Fruit fly (Drosophila melanogaster) whole organism, embryonic: ENCODE measurements around the gene Nup43.

ENCODE experiments used
- Abd-B ChIP-seq: fragments of 200-800 bp; sonication (Bioruptor generic); optimal IDR thresholded peaks from 2 replicates; lab custom pipeline; 2018; ENCODE audit warnings: missing biosample characterization, mild to moderate bottlenecking, missing genetic modification characterization, moderate library complexity
- Antp ChIP-seq: fragments of 200-800 bp; sonication (Bioruptor generic); optimal IDR thresholded peaks from 3 replicates; lab custom pipeline; 2016; ENCODE audit warnings: missing biosample characterization, missing genetic modification characterization
- Atf3 ChIP-seq: fragments of 200-800 bp; sonication (Bioruptor generic); optimal IDR thresholded peaks from 3 replicates; lab custom pipeline; 2016; ENCODE audit warnings: missing biosample characterization, missing genetic modification characterization
- BEAF-32 ChIP-seq: fragments of 200-800 bp; sonication (Bioruptor generic); optimal IDR thresholded peaks from 3 replicates; lab custom pipeline; 2017; ENCODE audit warnings: missing biosample characterization, missing genetic modification characterization, mild to moderate bottlenecking, moderate library complexity, missing genetic modification reagents
- CG10366 ChIP-seq: fragments of 200-800 bp; sonication (Bioruptor generic); IDR thresholded peaks from 2 replicates; pipeline ENCODE4 v1.3.6; 2022; ENCODE audit warnings: missing biosample characterization, missing genetic modification characterization
- CG3163 ChIP-seq: fragments of 200-800 bp; sonication (Bioruptor generic); optimal IDR thresholded peaks from 3 replicates; lab custom pipeline; 2016; ENCODE audit warnings: missing biosample characterization, missing genetic modification characterization
- CG33213 ChIP-seq: fragments of 200-800 bp; sonication (Bioruptor generic); optimal IDR thresholded peaks from 3 replicates; lab custom pipeline; 2016; ENCODE audit warnings: missing biosample characterization, missing genetic modification characterization
- CG3847 ChIP-seq: fragments of 200-800 bp; sonication (Bioruptor generic); IDR thresholded peaks from 2 replicates; pipeline ENCODE4 v1.3.6; 2022; ENCODE audit warnings: missing biosample characterization, missing genetic modification characterization
- CG4730 ChIP-seq: fragments of 200-800 bp; sonication (Bioruptor generic); IDR thresholded peaks from 2 replicates; pipeline ENCODE4 v1.3.6; 2022; ENCODE audit warnings: missing biosample characterization, missing genetic modification characterization
- CG6813 ChIP-seq: fragments of 200-800 bp; sonication (Bioruptor generic); optimal IDR thresholded peaks from 2 replicates; lab custom pipeline; 2017; ENCODE audit warnings: missing biosample characterization, missing genetic modification characterization, mild to moderate bottlenecking, moderate library complexity, missing genetic modification reagents
- CG7357 ChIP-seq: fragments of 200-800 bp; sonication (Bioruptor generic); IDR thresholded peaks from 3 replicates; pipeline ENCODE4 v1.3.6; 2022; ENCODE audit warnings: missing biosample characterization, missing genetic modification characterization
- CG7963 ChIP-seq: fragments of 200-800 bp; sonication (Bioruptor generic); IDR thresholded peaks from 3 replicates; pipeline ENCODE4 v1.3.6; 2022; ENCODE audit warnings: missing biosample characterization, missing genetic modification characterization; ENCODE audit not compliant: partially characterized antibody
- CG8290 ChIP-seq, 3 experiments: fragments of 200-800 bp; sonication (Bioruptor generic); optimal IDR thresholded peaks; 2 replicates each; lab custom pipeline; 2016 to 2019; ENCODE audit warnings: missing biosample characterization in 3 of 3, missing genetic modification characterization in 3 of 3, mild to moderate bottlenecking in 2 of 3, moderate library complexity in 1 of 3
- Dll ChIP-seq: fragments of 200-800 bp; sonication (Bioruptor generic); IDR thresholded peaks from 4 replicates; pipeline ENCODE4 v1.3.6; 2022; ENCODE audit warnings: missing biosample characterization, missing genetic modification characterization; ENCODE audit not compliant: partially characterized antibody
- Dp ChIP-seq: fragments of 200-800 bp; sonication (Bioruptor generic); optimal IDR thresholded peaks from 2 replicates; lab custom pipeline; 2018; ENCODE audit warnings: missing biosample characterization, mild to moderate bottlenecking, missing genetic modification characterization, moderate library complexity
- Ets65A ChIP-seq: fragments of 200-800 bp; sonication (Bioruptor generic); peaks from one replicate; lab custom pipeline; 2016; ENCODE audit warnings: missing biosample characterization, missing genetic modification characterization
- MBD-R2 ChIP-seq: fragments of 200-800 bp; sonication (Bioruptor generic); IDR thresholded peaks from 2 replicates; pipeline ENCODE4 v1.3.6; 2022; ENCODE audit warnings: missing biosample characterization, missing genetic modification characterization
- MESR4 ChIP-seq: fragments of 200-800 bp; sonication (Bioruptor generic); optimal IDR thresholded peaks from 2 replicates; lab custom pipeline; 2018; ENCODE audit warnings: missing biosample characterization, mild to moderate bottlenecking, missing genetic modification characterization, moderate library complexity
- NFAT ChIP-seq: fragments of 200-800 bp; sonication (Bioruptor generic); IDR thresholded peaks from 2 replicates; pipeline ENCODE4 v1.3.6; 2022; ENCODE audit warnings: missing biosample characterization, missing genetic modification characterization
- NK7.1 ChIP-seq: fragments of 200-800 bp; sonication (Bioruptor generic); optimal IDR thresholded peaks from 3 replicates; lab custom pipeline; 2016; ENCODE audit warnings: missing biosample characterization, missing genetic modification characterization
- Pdp1 ChIP-seq, 2 experiments: fragments of 200-800 bp; sonication (Bioruptor generic); optimal IDR thresholded peaks; 3 replicates each; lab custom pipeline; 2016; ENCODE audit warnings: missing biosample characterization in 2 of 2, missing genetic modification characterization in 2 of 2, mild to moderate bottlenecking in 1 of 2, moderate library complexity in 1 of 2
- amos ChIP-seq: fragments of 200-800 bp; sonication (Bioruptor generic); IDR thresholded peaks from 2 replicates; pipeline ENCODE4 v1.3.6; 2022; ENCODE audit warnings: missing biosample characterization, missing genetic modification characterization; ENCODE audit not compliant: partially characterized antibody
- ato ChIP-seq: fragments of 200-800 bp; sonication (Bioruptor generic); IDR thresholded peaks from 2 replicates; pipeline ENCODE4 v1.3.6; 2022; ENCODE audit warnings: missing biosample characterization, missing genetic modification characterization; ENCODE audit not compliant: partially characterized antibody
- chif ChIP-seq, 2 experiments: fragments of 200-800 bp; sonication (Bioruptor generic); optimal IDR thresholded peaks; 3 replicates each; lab custom pipeline; 2016; ENCODE audit warnings: missing biosample characterization in 2 of 2, missing genetic modification characterization in 2 of 2
- chinmo ChIP-seq: fragments of 200-800 bp; sonication (Bioruptor generic); IDR thresholded peaks from 4 replicates; pipeline ENCODE4 v1.3.6; 2022; ENCODE audit warnings: missing biosample characterization, missing genetic modification characterization; ENCODE audit not compliant: partially characterized antibody
- dysf ChIP-seq: fragments of 200-800 bp; sonication (Bioruptor generic); IDR thresholded peaks from 3 replicates; pipeline ENCODE4 v1.3.6; 2022; ENCODE audit warnings: missing biosample characterization, missing genetic modification characterization
- exex ChIP-seq: fragments of 200-800 bp; sonication (Bioruptor generic); optimal IDR thresholded peaks from 4 replicates; lab custom pipeline; 2018; ENCODE audit warnings: missing biosample characterization, mild to moderate bottlenecking, missing genetic modification characterization, moderate library complexity
- knrl ChIP-seq: fragments of 200-800 bp; sonication (Bioruptor generic); IDR thresholded peaks from 3 replicates; pipeline ENCODE4 v1.3.6; 2022; ENCODE audit warnings: missing biosample characterization, missing genetic modification characterization; ENCODE audit not compliant: partially characterized antibody
- lov ChIP-seq, 2 experiments: fragments of 200-800 bp in 1 of 2; fragments of >200 bp in 1 of 2; sonication (Bioruptor generic) in 1 of 2; IDR thresholded peaks in 1 of 2; optimal IDR thresholded peaks in 1 of 2; 2 replicates in 1 of 2; 3 replicates in 1 of 2; pipeline versions ENCODE4 v1.3.6 to Lab custom; 2017 to 2022; ENCODE audit warnings: missing biosample characterization in 1 of 2, missing genetic modification characterization in 1 of 2
- peb ChIP-seq: fragments of 200-800 bp; sonication (Bioruptor generic); IDR thresholded peaks from 2 replicates; pipeline ENCODE4 v1.3.6; 2022; ENCODE audit warnings: missing biosample characterization, missing genetic modification characterization
- schlank ChIP-seq: fragments of 200-800 bp; sonication (Bioruptor generic); optimal IDR thresholded peaks from 2 replicates; lab custom pipeline; 2018; ENCODE audit warnings: missing biosample characterization, mild to moderate bottlenecking, missing genetic modification characterization
- sna ChIP-seq: fragments of 200-800 bp; sonication (Bioruptor generic); IDR thresholded peaks from 2 replicates; pipeline ENCODE4 v1.3.6; 2022; ENCODE audit warnings: missing biosample characterization, missing genetic modification characterization; ENCODE audit not compliant: partially characterized antibody
- ssp ChIP-seq: fragments of 200-800 bp; sonication (Bioruptor generic); IDR thresholded peaks from 2 replicates; pipeline ENCODE4 v1.3.6; 2022; ENCODE audit warnings: missing biosample characterization, missing genetic modification characterization
- unc-4 ChIP-seq: fragments of 200-800 bp; sonication (Bioruptor generic); IDR thresholded peaks from 2 replicates; pipeline ENCODE4 v1.3.6; 2022; ENCODE audit warnings: missing biosample characterization, missing genetic modification characterization; ENCODE audit not compliant: partially characterized antibody
- vvl ChIP-seq: fragments of 200-800 bp; sonication (Bioruptor generic); IDR thresholded peaks from 2 replicates; pipeline ENCODE4 v1.3.6; 2022; ENCODE audit warnings: missing biosample characterization, missing genetic modification characterization
- zen ChIP-seq: fragments of 200-800 bp; sonication (Bioruptor generic); optimal IDR thresholded peaks from 3 replicates; lab custom pipeline; 2018; ENCODE audit warnings: missing biosample characterization, mild to moderate bottlenecking, missing genetic modification characterization, moderate library complexity

Nup43 gene

DNA sequence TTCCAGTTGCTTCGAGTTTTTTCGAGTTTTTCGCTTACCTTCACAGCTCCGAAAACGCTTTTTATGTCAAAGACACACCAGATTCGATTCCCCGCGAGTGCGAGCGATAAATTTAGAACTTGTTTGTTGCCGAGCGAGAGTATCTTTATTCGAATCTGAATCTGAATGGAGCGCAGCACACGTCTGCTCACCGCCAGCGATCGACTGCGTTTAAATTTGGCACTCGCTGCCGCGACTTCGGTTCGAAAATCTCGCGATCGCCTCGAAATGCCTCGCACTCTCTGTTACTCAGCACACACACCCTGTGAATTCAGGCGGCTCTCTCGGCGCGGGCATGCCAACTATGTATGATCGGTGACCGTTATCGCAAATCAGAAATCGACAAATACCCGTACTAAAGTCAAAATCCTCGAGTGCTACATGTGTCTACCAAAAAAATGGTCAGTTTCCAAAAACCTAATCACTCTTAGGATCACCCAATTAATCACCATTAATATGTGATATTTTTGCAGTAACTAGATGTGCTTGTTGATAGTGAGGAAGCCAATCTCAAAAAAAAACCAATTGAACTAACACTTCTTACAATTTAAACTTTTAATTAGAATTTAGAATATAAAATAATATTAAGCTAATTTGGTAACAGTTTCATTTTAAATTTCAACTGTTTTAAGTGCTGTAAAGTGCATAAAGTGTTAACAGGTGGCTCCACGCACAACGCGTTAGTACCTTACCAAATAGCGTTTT, 32.7 kb downstream of the Nup43 start, which contains the start of gene Vha100-2 (continued):
- TF ChIP-seq NK7.1, result peak; percentile 15
- peak in 1 of 2 experiments; percentile 2 for TF ChIP-seq chif (GFP tag; optimal IDR thresholded peaks at IDR 0.05; lab: Kevin White, UChicago)
- no peak for TF ChIP-seq Atf3 (GFP tag; lab: Kevin White, UChicago)

DNA sequence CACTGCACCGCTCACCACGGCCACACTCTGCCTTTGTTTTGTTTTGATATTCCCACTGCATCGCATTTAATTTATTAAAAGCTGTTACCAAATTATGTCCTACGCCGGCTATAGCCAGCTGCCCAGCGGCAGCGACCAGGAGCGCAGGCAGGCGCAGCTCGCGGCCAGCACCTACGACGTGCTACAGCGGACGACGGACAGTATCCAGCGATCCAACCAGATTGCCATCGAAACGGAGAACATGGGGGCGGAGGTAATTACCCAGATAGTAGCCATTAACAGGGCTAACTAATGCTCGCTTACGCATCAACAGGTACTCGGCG, 33.2 kb downstream of the Nup43 start:
- TF ChIP-seq sna (GFP tag; lab: Robert Waterston, UW), result no peak
- TF ChIP-seq NFAT (GFP tag; lab: Robert Waterston, UW), result no peak
- TF ChIP-seq ato (GFP tag; lab: Robert Waterston, UW), result peak; percentile 3; the same call in 1 of the 2 replicates
- TF ChIP-seq vvl, result peak; percentile 47; the same call in 1 of the 2 replicates
- peak; percentile 90 for TF ChIP-seq MBD-R2 (GFP tag; lab: Robert Waterston, UW)
- peak; percentile 44; the same call in 1 of the 4 replicates for TF ChIP-seq Dll
- no peak for TF ChIP-seq lov (optimal IDR thresholded peaks at IDR 0.05; lab: Kevin White, UChicago)
- TF ChIP-seq lov (GFP tag; IDR thresholded peaks at IDR 0.05; lab: Robert Waterston, UW), result 0 out of 3 replicates have a peak, but pooled peaks have one; percentile 2
- peak; percentile 39 for TF ChIP-seq exex (tag; lab: Kevin White, UChicago)
- TF ChIP-seq peb (GFP tag; lab: Robert Waterston, UW), result no peak
- TF ChIP-seq dysf (GFP tag; lab: Robert Waterston, UW), result no peak
- TF ChIP-seq chinmo (GFP tag; lab: Robert Waterston, UW), result peak; percentile 61; the same call in 2 of the 4 replicates
- TF ChIP-seq BEAF-32 (GFP tag; lab: Kevin White, UChicago), result no peak
- TF ChIP-seq zen, result peak; percentile 29
- TF ChIP-seq amos (GFP tag; lab: Robert Waterston, UW), result 0 out of 2 replicates have a peak, but pooled peaks have one; percentile 3
- TF ChIP-seq Antp (GFP tag; lab: Kevin White, UChicago), result peak; percentile 18
- no peak for TF ChIP-seq schlank (tag; lab: Kevin White, UChicago)
- TF ChIP-seq Dp (GFP tag; lab: Kevin White, UChicago), result no peak
- peak; percentile 36 for TF ChIP-seq CG33213 (GFP tag; lab: Kevin White, UChicago)
- TF ChIP-seq CG3847 (GFP tag; lab: Robert Waterston, UW), result 0 out of 2 replicates have a peak, but pooled peaks have one; percentile 85
- TF ChIP-seq CG8290 (GFP tag; optimal IDR thresholded peaks at IDR 0.05; lab: Kevin White, UChicago), result no peak
- TF ChIP-seq CG8290 (tag; optimal IDR thresholded peaks at IDR 0.05; lab: Kevin White, UChicago), result peak in 1 of 2 experiments; percentile 14
- 0 out of 3 replicates have a peak, but pooled peaks have one; percentile 48 for TF ChIP-seq CG7963 (GFP tag; lab: Robert Waterston, UW)
- TF ChIP-seq CG3163 (GFP tag; lab: Kevin White, UChicago), result peak; percentile 5
- peak; percentile 55 for TF ChIP-seq MESR4 (GFP tag; lab: Kevin White, UChicago)
- peak; percentile 91 for TF ChIP-seq Ets65A
- TF ChIP-seq CG10366 (GFP tag; lab: Robert Waterston, UW), result no peak
- TF ChIP-seq CG4730 (GFP tag; lab: Robert Waterston, UW), result no peak
- TF ChIP-seq ssp (GFP tag; lab: Robert Waterston, UW), result no peak
- peak; percentile 38; the same call in 1 of the 3 replicates for TF ChIP-seq knrl (GFP tag; lab: Robert Waterston, UW)
- no peak for TF ChIP-seq CG6813 (GFP tag; lab: Kevin White, UChicago)
- TF ChIP-seq CG7357 (GFP tag; lab: Robert Waterston, UW), result 0 out of 3 replicates have a peak, but pooled peaks have one; percentile 44
- peak in 1 of 2 experiments; percentile 22 for TF ChIP-seq Pdp1 (GFP tag; optimal IDR thresholded peaks at IDR 0.05; lab: Kevin White, UChicago)
- 0 out of 2 replicates have a peak, but pooled peaks have one; percentile 15 for TF ChIP-seq unc-4 (GFP tag; lab: Robert Waterston, UW)
- TF ChIP-seq Abd-B (GFP tag; lab: Kevin White, UChicago), result no peak
